Worm (Caenorhabditis elegans) whole organism, mixed stage, embryonic: ENCODE results near the gene clec-205.
"Not testable (repeated sequence)": the region's sequence is repeated elsewhere in the genome, so short reads cannot be mapped to it uniquely, and the experiment has no call there.

ENCODE experiments used
- M03D4.4 ChIP-seq: sonication (generic microtip); optimal IDR thresholded peaks from 2 replicates; lab custom pipeline; 2017; ENCODE audit warnings: mild to moderate bottlenecking, missing genetic modification characterization, missing compliant biosample characterization
- bed-3 ChIP-seq: fragments of 200-800 bp; sonication (Bioruptor generic); optimal IDR thresholded peaks from 3 replicates; lab custom pipeline; 2018; ENCODE audit warnings: mild to moderate bottlenecking, missing genetic modification characterization, moderate library complexity, missing compliant biosample characterization
- blmp-1 ChIP-seq: fragments of 150-350 bp; optimal IDR thresholded peaks from 2 replicates; lab custom pipeline; 2014; ENCODE audit warnings: missing biosample characterization, missing genetic modification characterization
- ceh-43 ChIP-seq: fragments of 200-800 bp; sonication (Bioruptor generic); optimal IDR thresholded peaks from 2 replicates; lab custom pipeline; 2018; ENCODE audit warnings: mild to moderate bottlenecking, missing genetic modification characterization, moderate library complexity, missing compliant biosample characterization
- ceh-83 ChIP-seq: fragments of 200-800 bp; sonication (Bioruptor generic); optimal IDR thresholded peaks from 2 replicates; lab custom pipeline; 2018; ENCODE audit warnings: mild to moderate bottlenecking, missing genetic modification characterization, missing compliant biosample characterization
- ces-1 ChIP-seq: fragments of 150-350 bp; optimal IDR thresholded peaks from 2 replicates; lab custom pipeline; 2014; ENCODE audit warnings: missing biosample characterization, missing genetic modification reagents, missing genetic modification characterization
- cnd-1 ChIP-seq: fragments of 200-800 bp; sonication (Bioruptor generic); optimal IDR thresholded peaks from 2 replicates; lab custom pipeline; 2018; ENCODE audit warnings: mild to moderate bottlenecking, missing genetic modification characterization, missing compliant biosample characterization
- drap-1 ChIP-seq: fragments of 200-800 bp; sonication (Bioruptor generic); optimal IDR thresholded peaks from 3 replicates; lab custom pipeline; 2018; ENCODE audit warnings: mild to moderate bottlenecking, missing genetic modification characterization, missing compliant biosample characterization
- flh-1 ChIP-seq: fragments of 200-800 bp; sonication (Bioruptor generic); optimal IDR thresholded peaks from 2 replicates; lab custom pipeline; 2018; ENCODE audit warnings: mild to moderate bottlenecking, missing genetic modification characterization, moderate library complexity, missing compliant biosample characterization
- ham-2 ChIP-seq: fragments of 200-800 bp; sonication (Bioruptor generic); optimal IDR thresholded peaks from 2 replicates; lab custom pipeline; 2018; ENCODE audit warnings: mild to moderate bottlenecking, missing genetic modification characterization, missing compliant biosample characterization
- hlh-1 ChIP-seq: fragments of 150-350 bp; optimal IDR thresholded peaks from 2 replicates; lab custom pipeline; 2014; ENCODE audit warnings: missing biosample characterization, missing genetic modification reagents, missing genetic modification characterization
- lin-13 ChIP-seq: fragments of 150-350 bp; optimal IDR thresholded peaks from 2 replicates; lab custom pipeline; 2014; ENCODE audit warnings: missing biosample characterization, missing genetic modification characterization
- lsy-2 ChIP-seq: fragments of 150-350 bp; optimal IDR thresholded peaks from 2 replicates; lab custom pipeline; 2014; ENCODE audit warnings: missing biosample characterization, missing genetic modification characterization
- mab-5 ChIP-seq: fragments of 150-350 bp; optimal IDR thresholded peaks from 2 replicates; lab custom pipeline; 2014; ENCODE audit warnings: missing biosample characterization, missing genetic modification characterization
- mep-1 ChIP-seq: fragments of 150-350 bp; optimal IDR thresholded peaks from 2 replicates; lab custom pipeline; 2017; ENCODE audit warnings: missing biosample characterization, missing genetic modification reagents, missing genetic modification characterization, inconsistent platforms
- mls-2 ChIP-seq: sonication (generic microtip); optimal IDR thresholded peaks from 2 replicates; lab custom pipeline; 2016; ENCODE audit warnings: mild to moderate bottlenecking, missing genetic modification characterization, moderate library complexity, missing compliant biosample characterization
- nhr-12 ChIP-seq: fragments of 150-350 bp; optimal IDR thresholded peaks from 2 replicates; lab custom pipeline; 2014; ENCODE audit warnings: missing biosample characterization, missing genetic modification characterization
- nhr-2 ChIP-seq: fragments of 150-350 bp; optimal IDR thresholded peaks from 2 replicates; lab custom pipeline; 2014; ENCODE audit warnings: missing biosample characterization, missing genetic modification characterization
- nhr-28 ChIP-seq: fragments of 150-350 bp; optimal IDR thresholded peaks from 2 replicates; lab custom pipeline; 2014; ENCODE audit warnings: missing biosample characterization, missing genetic modification characterization
- nhr-76 ChIP-seq: sonication (generic microtip); optimal IDR thresholded peaks from 2 replicates; lab custom pipeline; 2017; ENCODE audit warnings: missing biosample characterization, missing genetic modification characterization
- pha-4 ChIP-seq: fragments of 150-350 bp; optimal IDR thresholded peaks from 2 replicates; lab custom pipeline; 2018; ENCODE audit warnings: missing biosample characterization, missing genetic modification reagents, missing genetic modification characterization
- snpc-4 ChIP-seq: fragments of 150-350 bp; optimal IDR thresholded peaks from 2 replicates; lab custom pipeline; 2014; ENCODE audit warnings: missing biosample characterization, missing genetic modification characterization
- sptf-1 ChIP-seq: sonication (generic microtip); optimal IDR thresholded peaks from 2 replicates; lab custom pipeline; 2017; ENCODE audit warnings: mild to moderate bottlenecking, missing genetic modification characterization, moderate library complexity, missing compliant biosample characterization
- tbx-8 ChIP-seq: fragments of 200-800 bp; sonication (Bioruptor generic); optimal IDR thresholded peaks from 2 replicates; lab custom pipeline; 2018; ENCODE audit warnings: mild to moderate bottlenecking, missing genetic modification characterization, moderate library complexity, missing compliant biosample characterization
- unc-120 ChIP-seq: sonication (generic microtip); optimal IDR thresholded peaks from 2 replicates; lab custom pipeline; 2017; ENCODE audit warnings: missing genetic modification characterization, missing compliant biosample characterization; ENCODE audit not compliant: poor library complexity, severe bottlenecking
- zip-8 ChIP-seq: fragments of 150-350 bp; optimal IDR thresholded peaks from 2 replicates; lab custom pipeline; 2014; ENCODE audit warnings: missing biosample characterization, missing genetic modification characterization

Gene clec-205

DNA sequence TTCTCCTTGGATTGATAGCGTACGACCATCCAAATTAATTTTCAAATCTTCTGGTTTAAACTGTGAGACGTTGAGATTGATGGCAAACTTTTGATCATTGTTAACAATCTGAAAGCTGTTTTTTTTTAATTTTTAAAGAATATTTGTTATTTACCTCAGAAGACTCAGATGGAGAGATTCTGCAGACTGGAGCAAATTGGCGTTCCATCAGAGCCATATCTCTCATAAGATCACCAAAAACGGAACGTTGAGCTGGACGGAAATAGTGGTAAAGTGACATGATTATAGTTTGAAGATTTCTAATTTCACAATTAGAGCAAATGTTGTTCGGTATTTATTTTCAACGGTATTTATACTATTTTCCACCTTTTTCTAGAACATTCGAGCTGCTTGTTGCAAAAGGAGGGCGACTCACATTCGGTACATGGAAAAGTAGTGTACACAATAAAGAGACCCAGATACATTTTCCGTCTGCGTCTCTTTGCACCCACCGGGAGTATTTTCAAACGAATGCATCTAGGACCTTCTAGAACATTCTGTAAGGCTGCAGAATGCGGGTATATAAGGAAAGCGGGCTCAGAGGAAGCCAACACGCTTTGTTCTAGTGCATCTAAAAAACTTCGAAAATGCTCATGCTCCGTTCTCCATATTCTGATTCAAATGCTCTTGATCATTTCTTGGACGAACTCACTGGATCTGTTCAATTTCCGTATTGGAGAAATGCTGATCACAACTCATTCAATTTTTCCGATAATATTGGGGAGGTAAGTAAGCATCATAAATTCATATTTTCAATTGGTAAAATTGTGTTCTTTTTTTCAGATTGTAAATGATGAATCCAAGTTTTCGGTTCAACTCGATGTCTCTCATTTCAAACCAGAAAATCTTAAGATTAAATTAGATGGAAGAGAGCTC, 44.2 kb downstream of the clec-205 start, which contains the start of the genes hsp-16.2 and hsp-16.41:
hsp-16.2 (minus strand) TSS at position 313 of the 915 bp plus-strand sequence.
hsp-16.41 (plus strand) TSS at position 534 of the 915 bp plus-strand sequence.
- TF ChIP-seq pha-4 (tag; lab: Kevin White, UChicago): peak; percentile 56
- TF ChIP-seq mls-2 (tag; lab: Kevin White, UChicago): peak; percentile 46
- TF ChIP-seq mab-5: no peak
- peak; percentile 65 for TF ChIP-seq unc-120 (tag; lab: Kevin White, UChicago)
- TF ChIP-seq ham-2: peak; percentile 48
- no peak for TF ChIP-seq ceh-83 (GFP tag; lab: Kevin White, UChicago)
- peak; percentile 1 for TF ChIP-seq mep-1 (tag; lab: Kevin White, UChicago)
- TF ChIP-seq ces-1 (GFP tag; lab: Kevin White, UChicago): peak; percentile 30
- TF ChIP-seq drap-1: peak; percentile 14
- TF ChIP-seq sptf-1 (tag; lab: Kevin White, UChicago): no peak
- peak; percentile 84 for TF ChIP-seq lin-13
- TF ChIP-seq nhr-2 (tag; lab: Kevin White, UChicago): peak; percentile 43

DNA sequence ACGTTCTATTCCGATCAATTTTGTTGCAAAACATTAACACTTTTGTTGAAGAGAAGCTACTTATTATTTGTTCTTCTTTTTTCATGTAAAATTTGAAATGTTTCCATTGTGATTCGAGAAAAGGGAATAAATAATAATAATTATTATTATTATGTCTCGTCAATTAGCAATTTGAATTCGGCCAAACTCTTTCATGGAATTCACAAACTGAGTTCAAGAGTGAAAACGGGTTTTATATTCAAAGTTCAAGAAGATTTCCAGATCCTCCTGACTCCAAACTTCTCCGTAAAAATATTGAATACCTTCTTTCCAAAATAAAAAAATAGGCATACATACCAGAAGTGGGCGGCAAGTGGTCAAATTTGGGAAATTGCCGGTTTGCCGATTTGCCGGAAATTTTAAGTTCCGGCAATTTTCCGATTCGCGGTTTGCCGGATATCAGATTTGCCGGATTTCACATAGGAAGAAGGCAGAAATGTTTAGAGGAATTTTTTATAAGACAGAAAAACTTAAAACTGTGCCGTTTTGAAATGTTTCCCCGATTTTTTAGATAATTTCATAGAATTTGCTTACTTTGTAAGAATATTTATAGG, 45.1 kb downstream of the clec-205 start:
- TF ChIP-seq flh-1 (no peak), snpc-4 (tag; lab: Kevin White, UChicago) (no peak), lsy-2 (no peak), ces-1 (GFP tag; lab: Kevin White, UChicago) (no peak), M03D4.4 (no peak), ham-2 (no peak), nhr-28 (tag; lab: Kevin White, UChicago) (no peak), ceh-83 (GFP tag; lab: Kevin White, UChicago) (no peak)

DNA sequence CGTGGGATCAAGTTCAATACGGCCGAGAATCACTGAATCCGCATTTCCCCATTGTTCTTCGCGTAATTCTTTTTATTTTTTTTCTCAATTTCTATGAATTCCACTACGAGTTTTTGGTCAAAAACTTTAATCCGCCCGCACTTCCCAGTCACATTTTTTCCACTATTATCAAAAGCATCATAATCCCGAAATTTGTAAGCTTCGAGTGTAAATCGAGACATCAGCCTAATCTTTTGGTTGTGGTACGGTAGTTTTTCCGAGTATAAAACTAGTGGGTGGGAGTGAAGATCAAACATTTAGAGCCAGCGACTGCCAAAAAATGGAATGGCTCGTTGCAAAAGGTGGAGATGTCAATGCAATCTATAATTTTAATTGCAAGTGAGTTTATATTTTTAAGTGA, 46.5 kb downstream of the clec-205 start, which contains the start of gene srt-42:
srt-42 (plus strand) TSS at position 301 of the 400 bp plus-strand sequence.
- TF ChIP-seq nhr-28 (tag; lab: Kevin White, UChicago) (no peak), nhr-76 (tag; lab: Kevin White, UChicago) (no peak), tbx-8 (GFP tag; lab: Kevin White, UChicago) (no peak), cnd-1 (tag; lab: Kevin White, UChicago) (no peak), snpc-4 (tag; lab: Kevin White, UChicago) (no peak), blmp-1 (no peak), nhr-12 (tag; lab: Kevin White, UChicago) (no peak), drap-1 (no peak), zip-8 (tag; lab: Kevin White, UChicago) (no peak), ham-2 (no peak), hlh-1 (tag; lab: Kevin White, UChicago) (no peak), mab-5 (no peak), mls-2 (tag; lab: Kevin White, UChicago) (no peak), lsy-2 (no peak), unc-120 (tag; lab: Kevin White, UChicago) (no peak), ceh-83 (GFP tag; lab: Kevin White, UChicago) (no peak), bed-3 (GFP tag; lab: Kevin White, UChicago) (no peak), sptf-1 (tag; lab: Kevin White, UChicago) (no peak), M03D4.4 (no peak)
- TF ChIP-seq, all 35 proteins: peak for 0

DNA sequence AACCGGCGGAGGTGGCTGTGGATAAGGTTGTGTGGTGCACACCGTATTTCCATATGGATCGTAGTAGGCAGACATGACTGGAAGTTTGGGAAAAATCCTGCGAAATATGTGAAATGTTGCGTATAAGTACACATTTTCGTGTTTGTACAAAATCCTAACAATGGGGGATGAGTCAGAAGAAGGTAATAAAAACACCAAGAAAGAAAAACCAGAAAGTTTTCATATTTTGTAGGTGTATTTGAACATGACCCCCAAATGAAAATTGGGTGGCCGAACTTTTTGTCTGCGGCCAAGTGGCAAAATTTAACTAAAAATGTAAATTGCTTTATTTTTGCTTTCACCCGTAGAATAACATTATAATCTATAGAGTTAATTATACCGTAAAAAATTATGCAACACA, 50.3 kb downstream of the clec-205 start, which contains the start of gene Y46H3A.4:
Y46H3A.4 (minus strand) TSS at position 101 of the 400 bp plus-strand sequence.
- no peak for TF ChIP-seq ceh-43 (GFP tag; lab: Kevin White, UChicago)

DNA sequence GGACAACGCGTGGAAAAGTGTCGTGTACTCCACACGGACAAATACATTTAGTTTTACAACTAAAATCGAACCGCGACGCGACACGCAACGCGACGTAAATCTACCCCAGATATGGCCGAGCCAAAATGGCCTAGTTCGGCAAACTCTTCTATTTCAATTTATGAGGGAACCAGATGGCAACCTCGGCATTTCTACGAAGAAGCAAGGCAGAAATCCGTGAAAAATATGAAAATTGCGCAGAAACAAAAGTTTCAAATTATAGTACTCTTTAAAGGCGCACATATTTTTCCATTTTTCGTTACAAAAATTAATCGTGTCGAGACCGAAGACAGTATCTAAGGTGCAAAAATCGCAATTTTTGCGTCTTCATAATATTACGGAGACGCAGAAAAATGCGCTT, 54.1 kb downstream of the clec-205 start, which contains the start of gene Y46H3A.5:
Y46H3A.5 (minus strand) TSS at position 101 of the 400 bp plus-strand sequence.
- TF ChIP-seq drap-1; blmp-1; bed-3 (GFP tag; lab: Kevin White, UChicago): not testable (repeated sequence)
